Fruit fly (Drosophila melanogaster) whole organism, adult: Measurements from ENCODE around the gene CG10470.

Source experiments
- CG11617 ChIP-seq: fragments of 200-800 bp; sonication (Bioruptor generic); optimal IDR thresholded peaks from 2 replicates; lab custom pipeline; 2017; ENCODE audit warnings: mild to moderate bottlenecking, missing biosample characterization, missing genetic modification reagents, missing genetic modification characterization
- CG12768 ChIP-seq: fragments of 200-800 bp; sonication (Bioruptor generic); optimal IDR thresholded peaks from 2 replicates; lab custom pipeline; 2017; ENCODE audit warnings: missing biosample characterization, missing genetic modification characterization, mild to moderate bottlenecking, moderate library complexity, missing genetic modification reagents
- CG14711 ChIP-seq: fragments of 200-800 bp; sonication (Bioruptor generic); optimal IDR thresholded peaks from 2 replicates; lab custom pipeline; 2018; ENCODE audit warnings: missing biosample characterization, mild to moderate bottlenecking, missing genetic modification characterization, moderate library complexity
- CG1620 ChIP-seq: fragments of 200-800 bp; sonication (Bioruptor generic); optimal IDR thresholded peaks from 2 replicates; lab custom pipeline; 2016; ENCODE audit warnings: missing biosample characterization, missing genetic modification characterization
- CG33017 ChIP-seq: fragments of 200-800 bp; sonication (Bioruptor generic); optimal IDR thresholded peaks from 2 replicates; lab custom pipeline; 2018; ENCODE audit warnings: missing biosample characterization, mild to moderate bottlenecking, missing genetic modification characterization, moderate library complexity
- CG5204 ChIP-seq: fragments of 200-800 bp; sonication (Bioruptor generic); optimal IDR thresholded peaks from 2 replicates; lab custom pipeline; 2016; ENCODE audit warnings: missing biosample characterization, missing genetic modification characterization
- CG7045 ChIP-seq: fragments of 200-800 bp; sonication (Bioruptor generic); optimal IDR thresholded peaks from 2 replicates; lab custom pipeline; 2017; ENCODE audit warnings: missing biosample characterization, mild to moderate bottlenecking, missing genetic modification characterization
- CG7101 ChIP-seq: fragments of 200-800 bp; sonication (Bioruptor generic); optimal IDR thresholded peaks from 2 replicates; lab custom pipeline; 2018; ENCODE audit warnings: missing biosample characterization, mild to moderate bottlenecking, missing genetic modification characterization, moderate library complexity
- Clk ChIP-seq: fragments of 200-800 bp; sonication (Bioruptor generic); optimal IDR thresholded peaks from 2 replicates; lab custom pipeline; 2017; ENCODE audit warnings: missing biosample characterization, missing genetic modification characterization
- Crg-1 ChIP-seq: fragments of 200-800 bp; sonication (Bioruptor generic); optimal IDR thresholded peaks from 2 replicates; lab custom pipeline; 2016; ENCODE audit warnings: missing biosample characterization, missing genetic modification characterization
- Hr96 ChIP-seq: fragments of 200-800 bp; sonication (Bioruptor generic); optimal IDR thresholded peaks from 2 replicates; lab custom pipeline; 2016; ENCODE audit warnings: missing biosample characterization, missing genetic modification characterization
- Mnt ChIP-seq: fragments of 200-800 bp; sonication (Bioruptor generic); optimal IDR thresholded peaks from 2 replicates; lab custom pipeline; 2016; ENCODE audit warnings: missing biosample characterization, mild to moderate bottlenecking, missing genetic modification characterization
- bab1 ChIP-seq: fragments of 200-800 bp; sonication (Bioruptor generic); optimal IDR thresholded peaks from 3 replicates; lab custom pipeline; 2019; ENCODE audit warnings: missing biosample characterization, mild to moderate bottlenecking, missing genetic modification characterization, moderate library complexity
- cic ChIP-seq: fragments of 200-800 bp; sonication (Bioruptor generic); optimal IDR thresholded peaks from 2 replicates; lab custom pipeline; 2017; ENCODE audit warnings: missing biosample characterization, mild to moderate bottlenecking, missing genetic modification characterization, moderate library complexity
- cnc ChIP-seq, 2 experiments: fragments of >200 bp; optimal IDR thresholded peaks; 2 replicates each; lab custom pipeline; 2017
- kay ChIP-seq: fragments of 200-800 bp; sonication (Bioruptor generic); peaks from one replicate; lab custom pipeline; 2016; ENCODE audit warnings: missing biosample characterization, missing genetic modification characterization, borderline replicate concordance
- ovo ChIP-seq: fragments of 200-800 bp; sonication (Bioruptor generic); optimal IDR thresholded peaks from 2 replicates; lab custom pipeline; 2016; ENCODE audit warnings: missing biosample characterization, missing genetic modification characterization
- pad ChIP-seq: fragments of 200-800 bp; sonication (Bioruptor generic); optimal IDR thresholded peaks from 3 replicates; lab custom pipeline; 2017; ENCODE audit warnings: missing biosample characterization, missing genetic modification characterization, mild to moderate bottlenecking, moderate library complexity, missing genetic modification reagents
- tj ChIP-seq: fragments of 200-800 bp; sonication (Bioruptor generic); optimal IDR thresholded peaks from 3 replicates; lab custom pipeline; 2017; ENCODE audit warnings: missing biosample characterization, mild to moderate bottlenecking, missing genetic modification characterization, moderate library complexity
- toe ChIP-seq: fragments of 200-800 bp; sonication (Bioruptor generic); optimal IDR thresholded peaks from 2 replicates; lab custom pipeline; 2016; ENCODE audit warnings: missing biosample characterization, missing genetic modification characterization

The CG10470 gene

DNA sequence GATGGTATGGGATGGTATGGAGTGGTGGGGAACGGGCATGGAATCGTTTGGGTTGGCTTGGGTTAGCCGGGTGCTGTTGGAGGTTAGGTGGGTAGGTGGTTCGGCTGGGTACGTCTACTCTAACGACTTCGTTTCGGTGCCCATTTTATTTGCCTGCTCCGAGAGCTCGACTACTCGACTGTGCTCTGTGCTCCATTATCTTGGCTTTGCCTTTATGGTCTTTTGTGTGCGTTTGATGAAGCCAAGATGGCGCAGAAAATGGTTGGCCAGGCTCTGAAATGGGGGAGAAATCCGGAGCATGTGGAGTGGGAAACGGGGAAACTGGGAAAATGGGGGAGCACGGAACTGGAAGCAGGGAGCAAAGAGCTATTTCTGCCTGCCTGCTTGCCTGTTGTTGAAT, 45.0 kb downstream of the CG10470 start:
- TF ChIP-seq CG1620 (GFP tag; lab: Kevin White, UChicago): no peak
- TF ChIP-seq Clk (GFP tag; lab: Kevin White, UChicago): no peak
- no peak for TF ChIP-seq ovo (GFP tag; lab: Kevin White, UChicago)
- TF ChIP-seq CG14711 (tag; lab: Kevin White, UChicago): no peak
- TF ChIP-seq cnc (optimal IDR thresholded peaks at IDR 0.05; lab: Kevin White, UChicago): no peak
- no peak for TF ChIP-seq CG7045 (GFP tag; lab: Kevin White, UChicago)
- TF ChIP-seq pad (GFP tag; lab: Kevin White, UChicago): no peak
- TF ChIP-seq bab1 (GFP tag; lab: Kevin White, UChicago): no peak
- TF ChIP-seq CG7101: no peak
- no peak for TF ChIP-seq CG11617
- TF ChIP-seq cic: no peak
- TF ChIP-seq Crg-1 (GFP tag; lab: Kevin White, UChicago): no peak

DNA sequence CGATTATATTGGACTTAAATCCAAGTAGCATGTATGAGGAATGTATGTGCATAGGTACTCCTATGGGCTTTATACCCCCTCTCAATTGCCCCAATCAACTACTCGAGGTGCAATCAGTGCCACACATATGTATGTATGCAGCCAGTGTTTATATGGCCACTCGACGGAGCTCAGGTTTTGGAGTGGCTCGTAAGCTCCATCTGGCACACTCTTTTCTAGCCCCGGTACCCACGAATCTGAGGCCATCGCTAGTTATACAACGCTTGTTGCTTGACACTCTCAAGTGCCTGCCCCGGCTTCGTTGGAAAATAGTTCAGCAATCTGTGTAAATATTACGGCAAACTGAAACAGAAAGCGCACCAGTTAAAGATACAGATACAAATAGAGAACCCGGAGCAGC, 47.5 kb downstream of the CG10470 start:
- TF ChIP-seq CG11617 (no peak), CG14711 (tag; lab: Kevin White, UChicago) (no peak), ovo (GFP tag; lab: Kevin White, UChicago) (no peak), tj (GFP tag; lab: Kevin White, UChicago) (no peak), cic (no peak), pad (GFP tag; lab: Kevin White, UChicago) (no peak), CG1620 (GFP tag; lab: Kevin White, UChicago) (no peak), CG5204 (GFP tag; lab: Kevin White, UChicago) (no peak), kay (GFP tag; lab: Kevin White, UChicago) (no peak), Hr96 (no peak), Clk (GFP tag; lab: Kevin White, UChicago) (no peak), cnc (optimal IDR thresholded peaks at IDR 0.05; lab: Kevin White, UChicago) (no peak), CG33017 (tag; lab: Kevin White, UChicago) (no peak), Crg-1 (GFP tag; lab: Kevin White, UChicago) (no peak), bab1 (GFP tag; lab: Kevin White, UChicago) (no peak), CG12768 (GFP tag; lab: Kevin White, UChicago) (no peak), Mnt (GFP tag; lab: Kevin White, UChicago) (no peak)

- TF ChIP-seq CG7045 (GFP tag; lab: Kevin White, UChicago) (no peak), CG33017 (tag; lab: Kevin White, UChicago) (no peak), Mnt (GFP tag; lab: Kevin White, UChicago) (no peak), pad (GFP tag; lab: Kevin White, UChicago) (no peak), cic (no peak), CG11617 (no peak), CG7101 (no peak), CG1620 (GFP tag; lab: Kevin White, UChicago) (no peak), toe (GFP tag; lab: Kevin White, UChicago) (no peak), Crg-1 (GFP tag; lab: Kevin White, UChicago) (no peak), Hr96 (no peak), CG5204 (GFP tag; lab: Kevin White, UChicago) (no peak), Clk (GFP tag; lab: Kevin White, UChicago) (no peak), bab1 (GFP tag; lab: Kevin White, UChicago) (no peak), ovo (GFP tag; lab: Kevin White, UChicago) (no peak), cnc (optimal IDR thresholded peaks at IDR 0.05; lab: Kevin White, UChicago) (no peak)
Observed at dm6 chr2L:19097374-19097773, 48.5 kb downstream of the CG10470 start.

DNA sequence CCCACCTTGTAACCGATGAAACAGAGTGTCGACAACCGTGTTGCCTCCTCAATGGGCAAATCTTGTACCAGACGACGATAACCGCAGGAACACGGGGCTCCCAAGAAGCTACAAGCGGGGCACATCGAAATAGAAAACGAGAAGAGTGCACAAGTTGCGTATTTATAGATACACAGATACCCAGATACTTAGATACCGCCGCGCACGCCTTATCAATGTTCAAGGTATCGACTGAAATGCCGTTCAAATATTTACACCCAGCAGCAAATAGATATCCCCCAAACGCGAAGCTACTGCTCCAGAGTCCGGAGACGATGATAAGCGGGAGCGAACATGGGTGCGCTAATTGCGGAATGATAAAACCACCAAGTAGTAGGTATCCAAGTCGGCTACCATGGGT, 49.8 kb downstream of the CG10470 start:
- peak; percentile 58 for TF ChIP-seq cic
- TF ChIP-seq Hr96: no peak
